Fruit fly (Drosophila melanogaster) whole organism, embryonic: ENCODE data around the gene wda.

Source experiments
- Adf1 ChIP-seq: fragments of 200-800 bp; sonication (Bioruptor generic); IDR thresholded peaks from 2 replicates; pipeline ENCODE4 v1.3.6; 2022; ENCODE audit warnings: missing biosample characterization, missing genetic modification characterization
- BEAF-32 ChIP-seq: fragments of 200-800 bp; sonication (Bioruptor generic); optimal IDR thresholded peaks from 3 replicates; lab custom pipeline; 2017; ENCODE audit warnings: missing biosample characterization, missing genetic modification characterization, mild to moderate bottlenecking, moderate library complexity, missing genetic modification reagents
- CG10321 ChIP-seq: fragments of 200-800 bp; sonication (Bioruptor generic); IDR thresholded peaks from 2 replicates; pipeline ENCODE4 v1.3.6; 2022; ENCODE audit warnings: missing biosample characterization, missing genetic modification characterization
- CG10543 ChIP-seq: fragments of 200-800 bp; sonication (Bioruptor generic); optimal IDR thresholded peaks from 3 replicates; lab custom pipeline; 2017; ENCODE audit warnings: missing biosample characterization, mild to moderate bottlenecking, missing genetic modification characterization, moderate library complexity
- CG12155 ChIP-seq: fragments of 200-800 bp; sonication (Bioruptor generic); optimal IDR thresholded peaks from 3 replicates; lab custom pipeline; 2016; ENCODE audit warnings: missing biosample characterization, missing genetic modification characterization
- CG12659 ChIP-seq: fragments of 200-800 bp; sonication (Bioruptor generic); optimal IDR thresholded peaks from 3 replicates; lab custom pipeline; 2017; ENCODE audit warnings: mild to moderate bottlenecking, missing biosample characterization, missing genetic modification reagents, missing genetic modification characterization
- CG12942 ChIP-seq: fragments of 200-800 bp; sonication (Bioruptor generic); optimal IDR thresholded peaks from 3 replicates; lab custom pipeline; 2016; ENCODE audit warnings: missing biosample characterization, missing genetic modification characterization
- CG15479 ChIP-seq: fragments of 200-800 bp; sonication (Bioruptor generic); optimal IDR thresholded peaks from 3 replicates; lab custom pipeline; 2019; ENCODE audit warnings: missing biosample characterization, mild to moderate bottlenecking, missing genetic modification characterization, moderate library complexity
- CG17186 ChIP-seq: fragments of 200-800 bp; sonication (Bioruptor generic); optimal IDR thresholded peaks from 3 replicates; lab custom pipeline; 2017; ENCODE audit warnings: missing biosample characterization, missing genetic modification reagents, missing genetic modification characterization
- CG17385 ChIP-seq: fragments of 200-800 bp; sonication (Bioruptor generic); optimal IDR thresholded peaks from 3 replicates; lab custom pipeline; 2018; ENCODE audit warnings: missing biosample characterization, mild to moderate bottlenecking, missing genetic modification characterization
- CG4360 ChIP-seq: fragments of 200-800 bp; sonication (Bioruptor generic); IDR thresholded peaks from 2 replicates; pipeline ENCODE4 v1.3.6; 2022; ENCODE audit warnings: missing biosample characterization, missing genetic modification characterization
- CG4730 ChIP-seq: fragments of 200-800 bp; sonication (Bioruptor generic); IDR thresholded peaks from 2 replicates; pipeline ENCODE4 v1.3.6; 2022; ENCODE audit warnings: missing biosample characterization, missing genetic modification characterization
- CG6689 ChIP-seq: fragments of 200-800 bp; sonication (Bioruptor generic); IDR thresholded peaks from 2 replicates; pipeline ENCODE4 v1.3.6; 2022; ENCODE audit warnings: missing biosample characterization, missing genetic modification characterization
- CG7372 ChIP-seq: fragments of 200-800 bp; sonication (Bioruptor generic); IDR thresholded peaks from 2 replicates; pipeline ENCODE4 v1.3.6; 2022; ENCODE audit warnings: missing biosample characterization, missing genetic modification characterization
- CG7987 ChIP-seq: fragments of 200-800 bp; sonication (Bioruptor generic); optimal IDR thresholded peaks from 2 replicates; lab custom pipeline; 2018; ENCODE audit warnings: missing biosample characterization, mild to moderate bottlenecking, missing genetic modification characterization, moderate library complexity
- Fer1 ChIP-seq: fragments of 200-800 bp; sonication (Bioruptor generic); optimal IDR thresholded peaks from 2 replicates; lab custom pipeline; 2017; ENCODE audit warnings: missing biosample characterization, mild to moderate bottlenecking, missing genetic modification characterization
- HLHmδ ChIP-seq: fragments of 200-800 bp; sonication (Bioruptor generic); optimal IDR thresholded peaks from 2 replicates; lab custom pipeline; 2018; ENCODE audit warnings: missing biosample characterization, mild to moderate bottlenecking, missing genetic modification characterization, moderate library complexity
- Hsf ChIP-seq: fragments of 200-800 bp; sonication (Bioruptor generic); optimal IDR thresholded peaks from 3 replicates; lab custom pipeline; 2016; ENCODE audit warnings: missing biosample characterization, missing genetic modification characterization
- Mad ChIP-seq: fragments of 200-800 bp; sonication (Bioruptor generic); optimal IDR thresholded peaks from 2 replicates; lab custom pipeline; 2016; ENCODE audit warnings: missing biosample characterization, missing genetic modification characterization
- NC2α ChIP-seq: fragments of 200-800 bp; sonication (Bioruptor generic); optimal IDR thresholded peaks from 2 replicates; lab custom pipeline; 2016; ENCODE audit warnings: missing biosample characterization, missing genetic modification characterization
- Nf-YB ChIP-seq: fragments of 200-800 bp; sonication (Bioruptor generic); optimal IDR thresholded peaks from 3 replicates; lab custom pipeline; 2019; ENCODE audit warnings: missing biosample characterization, mild to moderate bottlenecking, missing genetic modification characterization, moderate library complexity
- Pdp1 ChIP-seq, 2 experiments: fragments of 200-800 bp; sonication (Bioruptor generic); optimal IDR thresholded peaks; 3 replicates each; lab custom pipeline; 2016; ENCODE audit warnings: missing biosample characterization in 2 of 2, missing genetic modification characterization in 2 of 2, mild to moderate bottlenecking in 1 of 2, moderate library complexity in 1 of 2
- Scr ChIP-seq: fragments of 200-800 bp; sonication (Bioruptor generic); IDR thresholded peaks from 2 replicates; pipeline ENCODE4 v1.3.6; 2022; ENCODE audit warnings: missing biosample characterization, missing genetic modification characterization; ENCODE audit not compliant: partially characterized antibody
- Usf ChIP-seq: fragments of 200-800 bp; sonication (Bioruptor generic); optimal IDR thresholded peaks from 2 replicates; lab custom pipeline; 2017; ENCODE audit warnings: missing genotype, missing biosample characterization, missing genetic modification characterization
- abd-A ChIP-seq: fragments of 200-800 bp; sonication (Bioruptor generic); optimal IDR thresholded peaks from 3 replicates; lab custom pipeline; 2019; ENCODE audit warnings: missing biosample characterization, mild to moderate bottlenecking, missing genetic modification characterization, moderate library complexity
- ato ChIP-seq: fragments of 200-800 bp; sonication (Bioruptor generic); IDR thresholded peaks from 2 replicates; pipeline ENCODE4 v1.3.6; 2022; ENCODE audit warnings: missing biosample characterization, missing genetic modification characterization; ENCODE audit not compliant: partially characterized antibody
- cad ChIP-seq: fragments of >200 bp; optimal IDR thresholded peaks from 2 replicates; lab custom pipeline; 2017; ENCODE audit warnings: missing biosample characterization, missing genetic modification characterization
- cas ChIP-seq: fragments of 200-800 bp; sonication (Bioruptor generic); IDR thresholded peaks from 2 replicates; pipeline ENCODE4 v1.3.6; 2022; ENCODE audit warnings: missing biosample characterization, missing genetic modification characterization
- cg ChIP-seq: fragments of 200-800 bp; sonication (Bioruptor generic); optimal IDR thresholded peaks from 3 replicates; lab custom pipeline; 2019; ENCODE audit warnings: missing biosample characterization, mild to moderate bottlenecking, missing genetic modification characterization, moderate library complexity
- chm ChIP-seq: fragments of 200-800 bp; sonication (Bioruptor generic); IDR thresholded peaks from 2 replicates; pipeline ENCODE4 v1.3.6; 2022; ENCODE audit warnings: missing biosample characterization, missing genetic modification characterization
- dmrt99B ChIP-seq: fragments of 200-800 bp; sonication (Bioruptor generic); optimal IDR thresholded peaks from 2 replicates; lab custom pipeline; 2018; ENCODE audit warnings: missing biosample characterization, mild to moderate bottlenecking, missing genetic modification characterization, moderate library complexity
- esg ChIP-seq: fragments of 200-800 bp; sonication (Bioruptor generic); conservative IDR thresholded peaks from 2 replicates; pipeline ENCODE4 v1.3.6; 2022; ENCODE audit warnings: missing biosample characterization, missing genetic modification characterization
- exex ChIP-seq: fragments of 200-800 bp; sonication (Bioruptor generic); optimal IDR thresholded peaks from 4 replicates; lab custom pipeline; 2018; ENCODE audit warnings: missing biosample characterization, mild to moderate bottlenecking, missing genetic modification characterization, moderate library complexity
- fd64A ChIP-seq: fragments of 200-800 bp; sonication (Bioruptor generic); optimal IDR thresholded peaks from 3 replicates; lab custom pipeline; 2018; ENCODE audit warnings: missing biosample characterization, mild to moderate bottlenecking, missing genetic modification characterization
- fu2 ChIP-seq: fragments of 200-800 bp; sonication (Bioruptor generic); optimal IDR thresholded peaks from 2 replicates; lab custom pipeline; 2016; ENCODE audit warnings: missing biosample characterization, missing genetic modification characterization
- gcm2 ChIP-seq: fragments of 200-800 bp; sonication (Bioruptor generic); optimal IDR thresholded peaks from 2 replicates; lab custom pipeline; 2016; ENCODE audit warnings: missing biosample characterization, missing genetic modification characterization
- gro ChIP-seq: fragments of 200-800 bp; sonication (Bioruptor generic); optimal IDR thresholded peaks from 2 replicates; lab custom pipeline; 2016; ENCODE audit warnings: missing biosample characterization, missing genetic modification characterization
- hb ChIP-seq: fragments of 200-800 bp; sonication (Bioruptor generic); IDR thresholded peaks from 3 replicates; pipeline ENCODE4 v1.3.6; 2022; ENCODE audit warnings: missing biosample characterization, missing genetic modification characterization; ENCODE audit not compliant: partially characterized antibody
- hth ChIP-seq: fragments of >200 bp; optimal IDR thresholded peaks from 2 replicates; lab custom pipeline; 2017; ENCODE audit warnings: inconsistent platforms
- klu ChIP-seq: fragments of 200-800 bp; sonication (Bioruptor generic); IDR thresholded peaks from 2 replicates; pipeline ENCODE4 v1.3.6; 2022; ENCODE audit warnings: missing biosample characterization, missing genetic modification characterization
- lab ChIP-seq: fragments of 200-800 bp; sonication (Bioruptor generic); optimal IDR thresholded peaks from 3 replicates; lab custom pipeline; 2017; ENCODE audit warnings: missing biosample characterization, missing genetic modification characterization, mild to moderate bottlenecking, moderate library complexity, missing genetic modification reagents
- lmd ChIP-seq: fragments of 200-800 bp; sonication (Bioruptor generic); IDR thresholded peaks from 2 replicates; pipeline ENCODE4 v1.3.6; 2022; ENCODE audit warnings: missing biosample characterization, missing genetic modification characterization
- mirr ChIP-seq: fragments of 200-800 bp; sonication (Bioruptor generic); optimal IDR thresholded peaks from 3 replicates; lab custom pipeline; 2018; ENCODE audit warnings: missing biosample characterization, mild to moderate bottlenecking, missing genetic modification characterization
- oc ChIP-seq: fragments of 200-800 bp; sonication (Bioruptor generic); optimal IDR thresholded peaks from 2 replicates; lab custom pipeline; 2018; ENCODE audit warnings: missing biosample characterization, mild to moderate bottlenecking, missing genetic modification characterization, moderate library complexity
- row ChIP-seq: fragments of 200-800 bp; sonication (Bioruptor generic); IDR thresholded peaks from 3 replicates; pipeline ENCODE4 v1.3.6; 2022; ENCODE audit warnings: missing biosample characterization, missing genetic modification characterization
- shn ChIP-seq: fragments of 200-800 bp; sonication (Bioruptor generic); optimal IDR thresholded peaks from 3 replicates; lab custom pipeline; 2016; ENCODE audit warnings: missing biosample characterization, missing genetic modification characterization
- sima ChIP-seq: fragments of 200-800 bp; sonication (Bioruptor generic); optimal IDR thresholded peaks from 2 replicates; lab custom pipeline; 2016; ENCODE audit warnings: missing biosample characterization, missing genetic modification characterization
- sqz ChIP-seq: fragments of 200-800 bp; sonication (Bioruptor generic); optimal IDR thresholded peaks from 3 replicates; lab custom pipeline; 2018; ENCODE audit warnings: missing biosample characterization, mild to moderate bottlenecking, missing genetic modification characterization
- toy ChIP-seq: fragments of 200-800 bp; sonication (Bioruptor generic); IDR thresholded peaks from 2 replicates; pipeline ENCODE4 v1.3.6; 2022; ENCODE audit warnings: missing biosample characterization, missing genetic modification characterization
- trem ChIP-seq: fragments of 200-800 bp; optimal IDR thresholded peaks from 3 replicates; lab custom pipeline; 2019; ENCODE audit warnings: missing biosample characterization, mild to moderate bottlenecking, missing genetic modification characterization, moderate library complexity
- twi ChIP-seq: fragments of 200-800 bp; optimal IDR thresholded peaks from 2 replicates; lab custom pipeline; 2019; ENCODE audit warnings: missing biosample characterization, mild to moderate bottlenecking, missing genetic modification characterization, moderate library complexity

Gene wda

DNA sequence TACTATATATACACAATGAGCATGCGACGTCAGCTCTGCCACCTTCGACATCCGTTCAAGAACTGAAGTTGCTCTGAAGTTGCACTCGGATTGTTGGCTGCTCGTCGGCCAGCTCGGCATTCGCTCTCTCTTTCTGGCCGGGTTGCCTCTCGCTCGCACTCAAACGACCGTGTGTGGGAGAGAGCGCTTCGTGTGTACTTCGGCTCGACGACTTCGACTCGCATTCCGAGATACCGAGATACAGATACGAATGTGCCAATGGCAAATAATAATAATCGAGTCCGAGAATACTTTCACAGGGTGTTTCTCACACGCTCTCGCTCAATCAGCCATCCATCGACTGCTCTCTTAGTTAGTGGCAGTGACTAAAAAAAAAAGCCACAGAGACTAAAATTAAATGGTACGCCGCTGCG, 37.5 kb upstream of the wda start (continued):
- peak; percentile 22 for TF ChIP-seq exex (tag; lab: Kevin White, UChicago)
- TF ChIP-seq Hsf (GFP tag; lab: Kevin White, UChicago), result peak; percentile 7
- TF ChIP-seq lab, result peak; percentile 40
- peak; percentile 62 for TF ChIP-seq CG4360
- TF ChIP-seq mirr (GFP tag; lab: Kevin White, UChicago), result peak; percentile 60
- TF ChIP-seq chm (GFP tag; lab: Robert Waterston, UW), result no peak
- TF ChIP-seq sima (GFP tag; lab: Kevin White, UChicago), result no peak
- TF ChIP-seq cad, result no peak
- TF ChIP-seq Fer1 (GFP tag; lab: Kevin White, UChicago), result peak; percentile 25
- TF ChIP-seq CG10543 (GFP tag; lab: Kevin White, UChicago), result peak; percentile 76
- TF ChIP-seq Scr (GFP tag; lab: Robert Waterston, UW), result peak; percentile 41
- peak; percentile 20 for TF ChIP-seq Mad
- TF ChIP-seq cas (GFP tag; lab: Robert Waterston, UW), result no peak
- TF ChIP-seq CG4730, result no peak
- no peak for TF ChIP-seq hb (GFP tag; lab: Robert Waterston, UW)
- no peak for TF ChIP-seq CG17186
- TF ChIP-seq klu (GFP tag; lab: Robert Waterston, UW), result no peak
- TF ChIP-seq CG12942 (GFP tag; lab: Kevin White, UChicago), result no peak
- peak; percentile 59 for TF ChIP-seq ato (GFP tag; lab: Robert Waterston, UW)
- no peak for TF ChIP-seq fu2 (GFP tag; lab: Kevin White, UChicago)
- TF ChIP-seq trem (tag; lab: Kevin White, UChicago), result peak; percentile 25
- no peak for TF ChIP-seq esg (GFP tag; lab: Robert Waterston, UW)
- peak; percentile 13 for TF ChIP-seq shn (GFP tag; lab: Kevin White, UChicago)
- TF ChIP-seq twi, result peak; percentile 23
- peak; percentile 60; the same call in 1 of the 2 replicates for TF ChIP-seq CG10321
- TF ChIP-seq abd-A (tag; lab: Kevin White, UChicago), result peak; percentile 75
- TF ChIP-seq fd64A (GFP tag; lab: Kevin White, UChicago), result peak; percentile 25
- peak; percentile 63 for TF ChIP-seq CG15479 (GFP tag; lab: Kevin White, UChicago)
- no peak for TF ChIP-seq hth (lab: Kevin White, UChicago)
- TF ChIP-seq CG12659 (GFP tag; lab: Kevin White, UChicago), result peak; percentile 30
- peak; percentile 44 for TF ChIP-seq CG17385 (GFP tag; lab: Kevin White, UChicago)
- peak; percentile 16 for TF ChIP-seq oc (tag; lab: Kevin White, UChicago)
- TF ChIP-seq Usf, result no peak
- TF ChIP-seq HLHmδ (GFP tag; lab: Kevin White, UChicago), result peak; percentile 66
- no peak for TF ChIP-seq NC2α (GFP tag; lab: Kevin White, UChicago)
- no peak for TF ChIP-seq BEAF-32 (GFP tag; lab: Kevin White, UChicago)
- TF ChIP-seq CG7372 (GFP tag; lab: Robert Waterston, UW), result 0 out of 2 replicates have a peak, but pooled peaks have one; percentile 16
- TF ChIP-seq CG7987 (GFP tag; lab: Kevin White, UChicago), result peak; percentile 32
- TF ChIP-seq Adf1 (GFP tag; lab: Robert Waterston, UW), result peak; percentile 66; the same call in 1 of the 2 replicates
- TF ChIP-seq gro (GFP tag; lab: Kevin White, UChicago), result peak; percentile 51
- TF ChIP-seq sqz, result peak; percentile 49
- no peak for TF ChIP-seq gcm2
- peak; percentile 61 for TF ChIP-seq cg (GFP tag; lab: Kevin White, UChicago)
- no peak for TF ChIP-seq toy (GFP tag; lab: Robert Waterston, UW)
- peak in 1 of 2 experiments; percentile 31 for TF ChIP-seq Pdp1 (GFP tag; optimal IDR thresholded peaks at IDR 0.05; lab: Kevin White, UChicago)
- 0 out of 2 replicates have a peak, but pooled peaks have one; percentile 11 for TF ChIP-seq lmd (GFP tag; lab: Robert Waterston, UW)
- peak; percentile 97 for TF ChIP-seq Nf-YB (GFP tag; lab: Kevin White, UChicago)
- peak; percentile 23 for TF ChIP-seq CG12155 (GFP tag; lab: Kevin White, UChicago)
- TF ChIP-seq row (GFP tag; lab: Robert Waterston, UW), result 0 out of 3 replicates have a peak, but pooled peaks have one; percentile 27
- TF ChIP-seq CG6689 (GFP tag; lab: Robert Waterston, UW), result peak; percentile 25; the same call in 1 of the 2 replicates
- TF ChIP-seq dmrt99B, result peak; percentile 42
